Fruit fly (Drosophila melanogaster) whole organism, larva: ENCODE data around the gene PGAP1.

ENCODE experiments used
- noc ChIP-seq: fragments of 200-800 bp; sonication (Bioruptor generic); optimal IDR thresholded peaks from 3 replicates; lab custom pipeline; 2019; ENCODE audit warnings: missing biosample characterization, mild to moderate bottlenecking, missing genetic modification characterization, moderate library complexity

The PGAP1 gene

dm6 chrX:5689417-5690215, at the start of gene PGAP1, which contains the start of gene cv:
Gene PGAP1 (minus strand): TSS chrX:5689473.
Gene cv (plus strand): TSS chrX:5690002.
- TF ChIP-seq noc (tag; lab: Kevin White, UChicago): no peak

- TF ChIP-seq noc (tag; lab: Kevin White, UChicago): peak; percentile 46
These were observed 48.5 kb upstream of the PGAP1 start, which contains the start of gene Snx27 for dm6 chrX:5737676-5738220. Gene Snx27 (minus strand): TSS chrX:5738031.

- no peak for TF ChIP-seq noc (tag; lab: Kevin White, UChicago)
These were observed 47.9 kb upstream of the PGAP1 start for dm6 chrX:5737157-5737556.

- peak; percentile 97 for TF ChIP-seq noc (tag; lab: Kevin White, UChicago)
These were observed 46.1 kb upstream of the PGAP1 start for dm6 chrX:5735268-5735941.

- no peak for TF ChIP-seq noc (tag; lab: Kevin White, UChicago)
These were observed 43.2 kb upstream of the PGAP1 start, which contains the start of gene CG15773 for dm6 chrX:5732440-5732839. Gene CG15773 (plus strand): TSS chrX:5732740.

- TF ChIP-seq noc (tag; lab: Kevin White, UChicago): no peak
These were observed 35.5 kb upstream of the PGAP1 start for dm6 chrX:5724744-5725185.

dm6 chrX:5724151-5724699, 35.0 kb upstream of the PGAP1 start:
- TF ChIP-seq noc (tag; lab: Kevin White, UChicago): no peak

- TF ChIP-seq noc (tag; lab: Kevin White, UChicago): no peak
These were observed 34.3 kb upstream of the PGAP1 start for dm6 chrX:5723577-5723976.

dm6 chrX:5718476-5719012, 29.3 kb upstream of the PGAP1 start:
- TF ChIP-seq noc (tag; lab: Kevin White, UChicago): peak; percentile 98

dm6 chrX:5717741-5718475, 28.6 kb upstream of the PGAP1 start, which contains the start of gene CG33080:
Gene CG33080 (minus strand): TSS chrX:5717778.
- TF ChIP-seq noc (tag; lab: Kevin White, UChicago): no peak

dm6 chrX:5715455-5716227, 26.4 kb upstream of the PGAP1 start:
- peak; percentile 95 for TF ChIP-seq noc (tag; lab: Kevin White, UChicago)

- no peak for TF ChIP-seq noc (tag; lab: Kevin White, UChicago)
These were observed 25.5 kb upstream of the PGAP1 start for dm6 chrX:5714786-5715185.

dm6 chrX:5712966-5713365, 23.7 kb upstream of the PGAP1 start:
- no peak for TF ChIP-seq noc (tag; lab: Kevin White, UChicago)

dm6 chrX:5705899-5706312, 16.6 kb upstream of the PGAP1 start:
- peak; percentile 43 for TF ChIP-seq noc (tag; lab: Kevin White, UChicago)
